Worm (Caenorhabditis elegans): ENCODE measurements around the gene K01A6.7.

ce11 chrIV:11754328-11754727 is 16.0 kb upstream of the K01A6.7 start, which contains the start of gene scl-18:
- TF ChIP-seq skn-1 (tag; optimal IDR thresholded peaks at IDR 0.05) (no peak), zip-2 (tag; optimal IDR thresholded peaks at IDR 0.05) (no peak), attf-4 (tag; optimal IDR thresholded peaks at IDR 0.05) (no peak), saeg-2 (GFP tag; IDR thresholded peaks at IDR 0.05) (no peak), ama-1 (optimal IDR thresholded peaks at IDR 0.05) (no peak), lin-13 (GFP tag; optimal IDR thresholded peaks at IDR 0.05) (no peak), F44E2.7 (GFP tag; IDR thresholded peaks at IDR 0.05) (no peak), ceh-44 (GFP tag; IDR thresholded peaks at IDR 0.05) (no peak), mdt-29 (GFP tag; IDR thresholded peaks at IDR 0.05) (no peak), nhr-28 (tag; optimal IDR thresholded peaks at IDR 0.05) (no peak), F37D6.2 (tag; optimal IDR thresholded peaks at IDR 0.05) (no peak), tra-1 (GFP tag; IDR thresholded peaks at IDR 0.05) (no peak)
